Fruit fly (Drosophila melanogaster) whole organism, pupa: ENCODE data around the gene CG43219.

ENCODE experiments used
- CG10348 ChIP-seq: fragments of 200-800 bp; sonication (Bioruptor generic); IDR thresholded peaks from 2 replicates; pipeline ENCODE4 v1.3.6; 2022; ENCODE audit warnings: missing biosample characterization, missing genetic modification characterization
- CG15710 ChIP-seq: fragments of 200-800 bp; sonication (Bioruptor generic); optimal IDR thresholded peaks from 2 replicates; lab custom pipeline; 2018; ENCODE audit warnings: missing biosample characterization, mild to moderate bottlenecking, missing genetic modification characterization, moderate library complexity
- CG17806 ChIP-seq: fragments of 200-800 bp; sonication (Bioruptor generic); optimal IDR thresholded peaks from 2 replicates; lab custom pipeline; 2018; ENCODE audit warnings: missing biosample characterization, mild to moderate bottlenecking, missing genetic modification characterization, moderate library complexity
- CG32121 ChIP-seq: fragments of 200-800 bp; sonication (Bioruptor generic); IDR thresholded peaks from 2 replicates; pipeline ENCODE4 v1.3.6; 2022; ENCODE audit warnings: missing biosample characterization, missing genetic modification characterization
- CG34367 ChIP-seq: fragments of 200-800 bp; sonication (Bioruptor generic); optimal IDR thresholded peaks from 2 replicates; lab custom pipeline; 2018; ENCODE audit warnings: missing biosample characterization, mild to moderate bottlenecking, missing genetic modification characterization
- CG8301 ChIP-seq: fragments of 200-800 bp; sonication (Bioruptor generic); optimal IDR thresholded peaks from 2 replicates; lab custom pipeline; 2018; ENCODE audit warnings: missing biosample characterization, mild to moderate bottlenecking, missing genetic modification characterization
- CG9948 ChIP-seq: fragments of 200-800 bp; sonication (Bioruptor generic); optimal IDR thresholded peaks from 2 replicates; lab custom pipeline; 2018; ENCODE audit warnings: missing biosample characterization, mild to moderate bottlenecking, missing genetic modification characterization, moderate library complexity
- Pif1B ChIP-seq: fragments of 200-800 bp; sonication (Bioruptor generic); optimal IDR thresholded peaks from 3 replicates; lab custom pipeline; 2016; ENCODE audit warnings: missing biosample characterization, missing genetic modification characterization

dm6 chr3L:21242958-21243357, 22.8 kb downstream of the CG43219 start:
- no peak for TF ChIP-seq CG34367
- no peak for TF ChIP-seq CG32121 (GFP tag; lab: Robert Waterston, UW)
- TF ChIP-seq CG10348 (GFP tag; lab: Robert Waterston, UW) = no peak
- no peak for TF ChIP-seq CG8301
- TF ChIP-seq CG15710 (tag; lab: Kevin White, UChicago) = no peak
- no peak for TF ChIP-seq CG17806
- no peak for TF ChIP-seq Pif1B (GFP tag; lab: Kevin White, UChicago)
- TF ChIP-seq CG9948 = no peak
